Worm (Caenorhabditis elegans) whole organism, early embryonic: Measurements from ENCODE around the gene clec-226.

Experiments used
- ama-1 ChIP-seq: fragments of 150-350 bp; optimal IDR thresholded peaks from 2 replicates; lab custom pipeline; 2014
- ceh-13 ChIP-seq: fragments of 200-800 bp; sonication (Bioruptor generic); optimal IDR thresholded peaks from 2 replicates; lab custom pipeline; 2018; ENCODE audit warnings: mild to moderate bottlenecking, missing genetic modification characterization, missing compliant biosample characterization
- flt-1 ChIP-seq: fragments of 200-800 bp; sonication (Bioruptor generic); IDR thresholded peaks from 2 replicates; pipeline ENCODE4 v1.3.6; 2022; ENCODE audit warnings: missing genetic modification characterization, missing compliant biosample characterization
- hmbx-1 ChIP-seq: sonication (generic microtip); optimal IDR thresholded peaks from 2 replicates; lab custom pipeline; 2016; ENCODE audit warnings: mild to moderate bottlenecking, missing genetic modification characterization, missing compliant biosample characterization
- hnd-1 ChIP-seq: sonication (generic microtip); optimal IDR thresholded peaks from 2 replicates; lab custom pipeline; 2016; ENCODE audit warnings: missing genetic modification characterization, missing compliant biosample characterization
- pes-1 ChIP-seq: fragments of 200-800 bp; sonication (Bioruptor generic); IDR thresholded peaks from 2 replicates; pipeline ENCODE4 v1.3.6; 2022; ENCODE audit warnings: missing genetic modification reagents, missing genetic modification characterization, missing compliant biosample characterization
- scrt-1 ChIP-seq: fragments of 200-800 bp; sonication (Bioruptor generic); IDR thresholded peaks from 2 replicates; pipeline ENCODE4 v1.3.6; 2022; ENCODE audit warnings: missing genetic modification characterization, missing compliant biosample characterization
- sea-1 ChIP-seq: fragments of 200-800 bp; sonication (Bioruptor generic); conservative IDR thresholded peaks from 2 replicates; pipeline ENCODE4 v1.3.6; 2022; ENCODE audit warnings: missing genetic modification characterization, missing compliant biosample characterization
- tbx-11 ChIP-seq: fragments of 200-800 bp; sonication (Bioruptor generic); IDR thresholded peaks from 2 replicates; pipeline ENCODE4 v1.3.6; 2022; ENCODE audit warnings: missing genetic modification characterization, missing compliant biosample characterization
- tbx-37 ChIP-seq: fragments of 200-800 bp; sonication (Bioruptor generic); conservative IDR thresholded peaks from 2 replicates; pipeline ENCODE4 v1.3.6; 2022; ENCODE audit warnings: missing genetic modification reagents, missing genetic modification characterization, missing compliant biosample characterization
- tra-4 ChIP-seq: sonication (generic microtip); optimal IDR thresholded peaks from 2 replicates; lab custom pipeline; 2017; ENCODE audit warnings: missing genetic modification characterization, missing compliant biosample characterization

DNA sequence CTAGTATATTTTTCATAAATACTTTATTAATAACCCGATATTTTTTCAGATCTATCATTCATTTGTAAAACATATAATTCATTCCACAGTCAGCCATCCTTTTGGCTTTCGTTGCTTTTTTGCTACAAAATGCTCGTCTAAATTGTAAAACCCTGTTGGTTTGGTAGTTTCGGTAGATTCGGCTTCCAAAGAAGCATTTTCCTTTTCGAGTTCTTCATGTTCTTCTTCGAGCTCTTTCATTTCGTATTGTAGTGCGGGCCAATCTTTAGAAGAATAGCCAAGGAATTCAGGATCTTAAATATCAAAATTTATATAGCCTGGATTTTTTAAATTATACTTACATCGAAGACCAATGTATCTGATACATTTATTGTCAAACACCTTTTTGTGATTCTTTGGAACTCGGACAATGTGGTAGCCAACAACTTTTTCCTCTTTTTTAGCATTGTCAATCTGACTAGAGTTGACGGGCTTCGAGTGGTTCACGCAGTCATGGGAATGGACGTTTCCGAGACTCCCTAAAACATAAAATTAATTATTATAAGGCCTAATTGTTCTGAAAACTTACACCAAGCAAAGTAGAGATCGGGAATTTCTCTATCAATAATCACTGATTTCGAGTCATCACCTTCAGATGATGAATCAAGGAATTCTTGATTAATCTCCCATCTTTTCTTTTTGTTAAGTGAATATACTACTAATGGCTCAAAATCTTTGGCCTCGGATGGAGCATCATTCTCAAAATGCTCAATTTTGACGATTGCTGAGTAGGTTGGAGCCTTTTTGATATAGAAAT lies 38.5 kb upstream of the clec-226 start:
- TF ChIP-seq ama-1 (no peak), tra-4 (no peak), tbx-11 (GFP tag; lab: Robert Waterston, UW) (no peak), sea-1 (GFP tag; lab: Robert Waterston, UW) (no peak), pes-1 (no peak), flt-1 (GFP tag; lab: Robert Waterston, UW) (no peak), hnd-1 (no peak), tbx-37 (GFP tag; lab: Robert Waterston, UW) (no peak), hmbx-1 (tag; lab: Kevin White, UChicago) (no peak), ceh-13 (GFP tag; lab: Kevin White, UChicago) (no peak), scrt-1 (GFP tag; lab: Robert Waterston, UW) (no peak)
